Worm (Caenorhabditis elegans): ENCODE measurements around the gene tmem-218.
A peak's percentile ranks its signal among the peaks of the same experiment; 100 is the strongest.

DNA sequence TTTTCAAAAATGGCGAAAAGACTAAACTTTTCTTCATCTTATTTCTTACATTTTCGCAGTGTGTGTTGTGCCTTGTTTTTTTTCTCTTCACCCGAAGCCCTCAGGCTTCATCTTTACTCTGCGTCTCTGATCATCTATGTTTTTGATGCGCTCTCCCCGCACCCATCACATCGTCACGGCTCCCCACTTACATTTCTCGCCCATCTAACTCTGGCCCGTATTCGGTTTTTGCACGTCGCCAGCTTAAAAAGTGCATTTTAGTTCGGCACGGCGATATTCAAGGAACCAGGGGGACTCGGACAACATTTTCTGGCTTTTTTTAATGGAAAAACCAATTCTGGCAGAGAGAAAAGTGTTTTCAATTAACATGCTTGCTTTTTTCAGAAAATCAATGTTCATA, 22.1 kb upstream of the tmem-218 start:
- TF ChIP-seq elt-3 (tag; optimal IDR thresholded peaks at IDR 0.05) (no peak), skn-1 (tag; optimal IDR thresholded peaks at IDR 0.05) (no peak), ztf-11 (tag; optimal IDR thresholded peaks at IDR 0.05) (no peak), unc-62 (GFP tag; optimal IDR thresholded peaks at IDR 0.05) (no peak), fkh-10 (GFP tag; optimal IDR thresholded peaks at IDR 0.05) (no peak), ama-1 (optimal IDR thresholded peaks at IDR 0.05) (peak; percentile 78), elt-2 (tag; optimal IDR thresholded peaks at IDR 0.05) (no peak), mdl-1 (tag; optimal IDR thresholded peaks at IDR 0.05) (no peak), unc-39 (tag; optimal IDR thresholded peaks at IDR 0.05) (no peak), ZK546.5 (tag; optimal IDR thresholded peaks at IDR 0.05) (no peak), nhr-237 (tag; optimal IDR thresholded peaks at IDR 0.05) (no peak), eor-1 (tag; optimal IDR thresholded peaks at IDR 0.05) (no peak)
